Fruit fly (Drosophila melanogaster) whole organism, adult: ENCODE measurements around the gene Galphaf.

ENCODE experiments used
- CG11617 ChIP-seq: fragments of 200-800 bp; sonication (Bioruptor generic); optimal IDR thresholded peaks from 2 replicates; lab custom pipeline; 2017; ENCODE audit warnings: mild to moderate bottlenecking, missing biosample characterization, missing genetic modification reagents, missing genetic modification characterization
- CG14711 ChIP-seq: fragments of 200-800 bp; sonication (Bioruptor generic); optimal IDR thresholded peaks from 2 replicates; lab custom pipeline; 2018; ENCODE audit warnings: missing biosample characterization, mild to moderate bottlenecking, missing genetic modification characterization, moderate library complexity
- CG33017 ChIP-seq: fragments of 200-800 bp; sonication (Bioruptor generic); optimal IDR thresholded peaks from 2 replicates; lab custom pipeline; 2018; ENCODE audit warnings: missing biosample characterization, mild to moderate bottlenecking, missing genetic modification characterization, moderate library complexity
- Clk ChIP-seq: fragments of 200-800 bp; sonication (Bioruptor generic); optimal IDR thresholded peaks from 2 replicates; lab custom pipeline; 2017; ENCODE audit warnings: missing biosample characterization, missing genetic modification characterization
- Crg-1 ChIP-seq: fragments of 200-800 bp; sonication (Bioruptor generic); optimal IDR thresholded peaks from 2 replicates; lab custom pipeline; 2016; ENCODE audit warnings: missing biosample characterization, missing genetic modification characterization
- Hr96 ChIP-seq: fragments of 200-800 bp; sonication (Bioruptor generic); optimal IDR thresholded peaks from 2 replicates; lab custom pipeline; 2016; ENCODE audit warnings: missing biosample characterization, missing genetic modification characterization
- Mnt ChIP-seq: fragments of 200-800 bp; sonication (Bioruptor generic); optimal IDR thresholded peaks from 2 replicates; lab custom pipeline; 2016; ENCODE audit warnings: missing biosample characterization, mild to moderate bottlenecking, missing genetic modification characterization
- kay ChIP-seq: fragments of 200-800 bp; sonication (Bioruptor generic); peaks from one replicate; lab custom pipeline; 2016; ENCODE audit warnings: missing biosample characterization, missing genetic modification characterization, borderline replicate concordance
- ovo ChIP-seq: fragments of 200-800 bp; sonication (Bioruptor generic); optimal IDR thresholded peaks from 2 replicates; lab custom pipeline; 2016; ENCODE audit warnings: missing biosample characterization, missing genetic modification characterization
- pad ChIP-seq: fragments of 200-800 bp; sonication (Bioruptor generic); optimal IDR thresholded peaks from 3 replicates; lab custom pipeline; 2017; ENCODE audit warnings: missing biosample characterization, missing genetic modification characterization, mild to moderate bottlenecking, moderate library complexity, missing genetic modification reagents

- TF ChIP-seq kay (GFP tag; lab: Kevin White, UChicago): no peak
- no peak for TF ChIP-seq CG14711
- TF ChIP-seq pad (GFP tag; lab: Kevin White, UChicago): no peak
- no peak for TF ChIP-seq Clk (GFP tag; lab: Kevin White, UChicago)
- TF ChIP-seq Mnt (GFP tag; lab: Kevin White, UChicago): no peak
- no peak for TF ChIP-seq CG11617 (GFP tag; lab: Kevin White, UChicago)
- TF ChIP-seq Hr96 (GFP tag; lab: Kevin White, UChicago): no peak
- TF ChIP-seq Crg-1 (GFP tag; lab: Kevin White, UChicago): no peak
- no peak for TF ChIP-seq ovo (GFP tag; lab: Kevin White, UChicago)
- no peak for TF ChIP-seq CG33017 (tag; lab: Kevin White, UChicago)
Observed at dm6 chr3L:16626199-16626598, 41.5 kb downstream of the Galphaf start.
